Worm (Caenorhabditis elegans): ENCODE results near the gene D1005.10.

D1005.10 gene

ce11 chrX:1456350-1457080 is 29.5 kb downstream of the D1005.10 start (continued):
- TF ChIP-seq nhr-80 (tag; optimal IDR thresholded peaks at IDR 0.05) (peak; percentile 58), let-607 (tag; optimal IDR thresholded peaks at IDR 0.05) (no peak), snpc-1.1 (tag; optimal IDR thresholded peaks at IDR 0.05; ENCODE audit: insufficient read depth) (no peak)

DNA sequence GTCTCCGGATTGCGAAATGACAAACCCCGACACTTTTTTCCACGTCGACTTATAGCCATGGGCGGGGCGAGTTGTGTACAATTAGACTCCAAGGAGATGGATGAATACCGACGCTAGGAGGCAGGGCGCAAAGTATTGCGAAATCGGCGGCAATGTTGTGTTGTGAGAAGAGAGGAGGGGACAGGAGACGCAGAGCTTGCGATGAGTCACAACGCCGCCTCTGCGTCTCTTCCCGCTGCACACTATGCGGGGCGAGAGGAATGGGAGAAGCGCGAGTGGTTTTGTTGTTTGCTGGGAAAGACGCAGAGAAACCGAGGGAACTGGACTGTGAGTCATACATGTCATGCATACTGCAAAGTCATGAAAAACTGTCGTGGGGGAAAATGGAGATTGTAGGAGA is 31.6 kb downstream of the D1005.10 start:
- no peak for TF ChIP-seq Y53F4B.3 (GFP tag; IDR thresholded peaks at IDR 0.05)
- no peak for TF ChIP-seq dpl-1 (GFP tag; optimal IDR thresholded peaks at IDR 0.05)
- peak; percentile 93 for TF ChIP-seq dox-1 (GFP tag; IDR thresholded peaks at IDR 0.05)
- no peak for TF ChIP-seq ztf-6 (GFP tag; IDR thresholded peaks at IDR 0.05)
- no peak for TF ChIP-seq madf-8 (GFP tag; conservative IDR thresholded peaks at IDR 0.05)
- no peak for TF ChIP-seq ceh-40 (GFP tag; IDR thresholded peaks at IDR 0.05)
- peak; percentile 49 for TF ChIP-seq repo-1 (tag; optimal IDR thresholded peaks at IDR 0.05)
- no peak for TF ChIP-seq ztf-25 (GFP tag; IDR thresholded peaks at IDR 0.05)
- no peak for TF ChIP-seq hlh-26 (GFP tag; conservative IDR thresholded peaks at IDR 0.05)
- peak; percentile 57 for TF ChIP-seq tlf-1 (GFP tag; optimal IDR thresholded peaks at IDR 0.05)
- TF ChIP-seq snpc-1.3 (tag; optimal IDR thresholded peaks at IDR 0.05; ENCODE audit: insufficient read depth): no peak
- no peak for TF ChIP-seq hlh-12 (tag; optimal IDR thresholded peaks at IDR 0.05)
- TF ChIP-seq ccch-3 (GFP tag; optimal IDR thresholded peaks at IDR 0.05): no peak
- no peak for TF ChIP-seq ama-1 (optimal IDR thresholded peaks at IDR 0.05)
- no peak for TF ChIP-seq ama-1 (GFP tag; optimal IDR thresholded peaks at IDR 0.05)
- 0 out of 2 replicates have a peak, but pooled peaks have one; percentile 40 for TF ChIP-seq madf-3 (GFP tag; IDR thresholded peaks at IDR 0.05)
- no peak for TF ChIP-seq Y67H2A.10 (GFP tag; conservative IDR thresholded peaks at IDR 0.05)
- TF ChIP-seq tbx-9 (tag; optimal IDR thresholded peaks at IDR 0.05; ENCODE audit: borderline replicate concordance): no peak
- TF ChIP-seq hrde-1 (tag; optimal IDR thresholded peaks at IDR 0.05; ENCODE audit: borderline replicate concordance): no peak
- TF ChIP-seq F55B11.4 (tag; optimal IDR thresholded peaks at IDR 0.05; ENCODE audit: borderline replicate concordance, insufficient read depth): no peak
- peak; percentile 93 for TF ChIP-seq attf-5 (GFP tag; optimal IDR thresholded peaks at IDR 0.05)
- peak; percentile 92 for TF ChIP-seq ztf-26 (tag; optimal IDR thresholded peaks at IDR 0.05)
- TF ChIP-seq B0019.2 (GFP tag; conservative IDR thresholded peaks at IDR 0.05): no peak
- TF ChIP-seq F52B5.7 (tag; optimal IDR thresholded peaks at IDR 0.05): peak; percentile 67
- TF ChIP-seq mxl-1 (tag; optimal IDR thresholded peaks at IDR 0.05): no peak
- TF ChIP-seq mes-4 (tag; optimal IDR thresholded peaks at IDR 0.05): no peak
- no peak for TF ChIP-seq T07F8.4 (tag; optimal IDR thresholded peaks at IDR 0.05)
- no peak for TF ChIP-seq efl-1 (GFP tag; optimal IDR thresholded peaks at IDR 0.05)
- TF ChIP-seq ceh-91 (GFP tag; IDR thresholded peaks at IDR 0.05): 0 out of 2 replicates have a peak, but pooled peaks have one; percentile 13
- no peak for TF ChIP-seq aptf-2 (GFP tag; conservative IDR thresholded peaks at IDR 0.05)
- peak; percentile 89 for TF ChIP-seq lin-40 (tag; optimal IDR thresholded peaks at IDR 0.05)
- 0 out of 2 replicates have a peak, but pooled peaks have one; percentile 39 for TF ChIP-seq hsf-1 (GFP tag; IDR thresholded peaks at IDR 0.05)
- TF ChIP-seq ceh-27 (GFP tag; optimal IDR thresholded peaks at IDR 0.05): peak; percentile 87
- peak; percentile 62 to 80 for TF ChIP-seq let-607 (tag; optimal IDR thresholded peaks at IDR 0.05)
- TF ChIP-seq ztf-3 (GFP tag; optimal IDR thresholded peaks at IDR 0.05): no peak
- peak; percentile 3 for TF ChIP-seq B0035.1 (tag; optimal IDR thresholded peaks at IDR 0.05)
- TF ChIP-seq F10E7.11 (tag; optimal IDR thresholded peaks at IDR 0.05): peak; percentile 26
- TF ChIP-seq nhr-80 (tag; optimal IDR thresholded peaks at IDR 0.05): peak; percentile 86
- TF ChIP-seq rec-8 (tag; optimal IDR thresholded peaks at IDR 0.05): no peak
- TF ChIP-seq egrh-3 (GFP tag; IDR thresholded peaks at IDR 0.05): peak; percentile 77
- TF ChIP-seq him-1 (tag; optimal IDR thresholded peaks at IDR 0.05): no peak
- no peak for TF ChIP-seq Y79H2A.3 (GFP tag; conservative IDR thresholded peaks at IDR 0.05)
- TF ChIP-seq D2030.7 (GFP tag; IDR thresholded peaks at IDR 0.05): no peak
- TF ChIP-seq lin-35 (GFP tag; optimal IDR thresholded peaks at IDR 0.05): peak in 1 of 3 experiments; percentile 69
